Fruit fly (Drosophila melanogaster): ENCODE results near the gene RYa-R.

Gene RYa-R

dm6 chr3R:27084528-27085052 is 87.8 kb downstream of the RYa-R start:
- no peak for TF ChIP-seq CG7101 (tag; optimal IDR thresholded peaks at IDR 0.05)
- no peak for TF ChIP-seq CG12768 (GFP tag; optimal IDR thresholded peaks at IDR 0.05)
- no peak for TF ChIP-seq CG5204 (GFP tag; optimal IDR thresholded peaks at IDR 0.05)
- no peak for TF ChIP-seq CG14711 (tag; optimal IDR thresholded peaks at IDR 0.05)
- no peak for TF ChIP-seq Crg-1 (GFP tag; optimal IDR thresholded peaks at IDR 0.05)
- no peak for TF ChIP-seq CG1620 (GFP tag; optimal IDR thresholded peaks at IDR 0.05)
- TF ChIP-seq Mnt (GFP tag; optimal IDR thresholded peaks at IDR 0.05): no peak
- TF ChIP-seq kay (GFP tag; ENCODE audit: borderline replicate concordance): no peak

dm6 chr3R:27087549-27087948 is 90.8 kb downstream of the RYa-R start, which contains the start of gene Cpr97Ea:
Gene Cpr97Ea (minus strand): TSS chr3R:27087778.
- TF ChIP-seq toe (GFP tag; optimal IDR thresholded peaks at IDR 0.05): no peak
- TF ChIP-seq CG33017 (tag; optimal IDR thresholded peaks at IDR 0.05): no peak
- TF ChIP-seq CG11617 (GFP tag; optimal IDR thresholded peaks at IDR 0.05): no peak
- TF ChIP-seq bab1 (GFP tag; optimal IDR thresholded peaks at IDR 0.05): no peak
- no peak for TF ChIP-seq cic (GFP tag; optimal IDR thresholded peaks at IDR 0.05)
- no peak for TF ChIP-seq kay (GFP tag; ENCODE audit: borderline replicate concordance)
- no peak for TF ChIP-seq CG7045 (GFP tag; optimal IDR thresholded peaks at IDR 0.05)
- no peak for TF ChIP-seq CG1620 (GFP tag; optimal IDR thresholded peaks at IDR 0.05)
- no peak for TF ChIP-seq Hr96 (GFP tag; optimal IDR thresholded peaks at IDR 0.05)
- TF ChIP-seq ovo (GFP tag; optimal IDR thresholded peaks at IDR 0.05): no peak
- no peak for TF ChIP-seq tj (GFP tag; optimal IDR thresholded peaks at IDR 0.05)
- no peak for TF ChIP-seq CG14711 (tag; optimal IDR thresholded peaks at IDR 0.05)
- TF ChIP-seq CG5204 (GFP tag; optimal IDR thresholded peaks at IDR 0.05): no peak
- no peak for TF ChIP-seq CG12768 (GFP tag; optimal IDR thresholded peaks at IDR 0.05)

- TF ChIP-seq CG7045 (GFP tag; optimal IDR thresholded peaks at IDR 0.05) (no peak), CG1620 (GFP tag; optimal IDR thresholded peaks at IDR 0.05) (no peak), Mnt (GFP tag; optimal IDR thresholded peaks at IDR 0.05) (no peak), Clk (GFP tag; optimal IDR thresholded peaks at IDR 0.05) (no peak), CG33017 (tag; optimal IDR thresholded peaks at IDR 0.05) (no peak), bab1 (GFP tag; optimal IDR thresholded peaks at IDR 0.05) (no peak), CG5204 (GFP tag; optimal IDR thresholded peaks at IDR 0.05) (no peak), CG12768 (GFP tag; optimal IDR thresholded peaks at IDR 0.05) (no peak), ovo (GFP tag; optimal IDR thresholded peaks at IDR 0.05) (no peak), tj (GFP tag; optimal IDR thresholded peaks at IDR 0.05) (no peak), cnc (optimal IDR thresholded peaks at IDR 0.05) (no peak), pad (GFP tag; optimal IDR thresholded peaks at IDR 0.05) (no peak), CG7101 (tag; optimal IDR thresholded peaks at IDR 0.05) (no peak)
Measured at dm6 chr3R:27091106-27091505, 94.3 kb downstream of the RYa-R start, which contains the start of gene Cpr97Eb. Gene Cpr97Eb (minus strand): TSS chr3R:27091130.

dm6 chr3R:27092263-27092662 is 95.5 kb downstream of the RYa-R start:
- no peak for TF ChIP-seq CG12768 (GFP tag; optimal IDR thresholded peaks at IDR 0.05)
- no peak for TF ChIP-seq kay (GFP tag; ENCODE audit: borderline replicate concordance)
- TF ChIP-seq pad (GFP tag; optimal IDR thresholded peaks at IDR 0.05): no peak
- no peak for TF ChIP-seq CG5204 (GFP tag; optimal IDR thresholded peaks at IDR 0.05)

dm6 chr3R:27092843-27093242 is 96.1 kb downstream of the RYa-R start, which contains the start of gene CG14258:
Gene CG14258 (plus strand): TSS chr3R:27093143.
- TF ChIP-seq CG5204 (GFP tag; optimal IDR thresholded peaks at IDR 0.05) (no peak), CG7045 (GFP tag; optimal IDR thresholded peaks at IDR 0.05) (no peak), cnc (optimal IDR thresholded peaks at IDR 0.05) (no peak), Clk (GFP tag; optimal IDR thresholded peaks at IDR 0.05) (no peak), CG14711 (tag; optimal IDR thresholded peaks at IDR 0.05) (no peak), cic (GFP tag; optimal IDR thresholded peaks at IDR 0.05) (no peak)

dm6 chr3R:27094233-27094632 is 97.5 kb downstream of the RYa-R start, which contains the start of gene CG14259:
Gene CG14259 (plus strand): TSS chr3R:27094533.
- TF ChIP-seq Clk (GFP tag; optimal IDR thresholded peaks at IDR 0.05) (no peak), Crg-1 (GFP tag; optimal IDR thresholded peaks at IDR 0.05) (no peak), bab1 (GFP tag; optimal IDR thresholded peaks at IDR 0.05) (no peak), CG33017 (tag; optimal IDR thresholded peaks at IDR 0.05) (no peak), toe (GFP tag; optimal IDR thresholded peaks at IDR 0.05) (no peak), CG11617 (GFP tag; optimal IDR thresholded peaks at IDR 0.05) (no peak), Hr96 (GFP tag; optimal IDR thresholded peaks at IDR 0.05) (no peak), CG1620 (GFP tag; optimal IDR thresholded peaks at IDR 0.05) (no peak), CG12768 (GFP tag; optimal IDR thresholded peaks at IDR 0.05) (no peak), cic (GFP tag; optimal IDR thresholded peaks at IDR 0.05) (no peak), CG14711 (tag; optimal IDR thresholded peaks at IDR 0.05) (no peak), CG5204 (GFP tag; optimal IDR thresholded peaks at IDR 0.05) (no peak), CG7101 (tag; optimal IDR thresholded peaks at IDR 0.05) (no peak), kay (GFP tag; ENCODE audit: borderline replicate concordance) (no peak), pad (GFP tag; optimal IDR thresholded peaks at IDR 0.05) (no peak), cnc (optimal IDR thresholded peaks at IDR 0.05) (no peak), CG7045 (GFP tag; optimal IDR thresholded peaks at IDR 0.05) (no peak), tj (GFP tag; optimal IDR thresholded peaks at IDR 0.05) (no peak)

dm6 chr3R:27098638-27099037 is 101.9 kb downstream of the RYa-R start:
- TF ChIP-seq cnc (optimal IDR thresholded peaks at IDR 0.05): no peak
- no peak for TF ChIP-seq CG1620 (GFP tag; optimal IDR thresholded peaks at IDR 0.05)
- no peak for TF ChIP-seq cic (GFP tag; optimal IDR thresholded peaks at IDR 0.05)
- no peak for TF ChIP-seq tj (GFP tag; optimal IDR thresholded peaks at IDR 0.05)
- no peak for TF ChIP-seq CG7101 (tag; optimal IDR thresholded peaks at IDR 0.05)
- no peak for TF ChIP-seq Crg-1 (GFP tag; optimal IDR thresholded peaks at IDR 0.05)
- TF ChIP-seq ovo (GFP tag; optimal IDR thresholded peaks at IDR 0.05): no peak
- TF ChIP-seq Mnt (GFP tag; optimal IDR thresholded peaks at IDR 0.05): no peak
- no peak for TF ChIP-seq toe (GFP tag; optimal IDR thresholded peaks at IDR 0.05)
- no peak for TF ChIP-seq CG7045 (GFP tag; optimal IDR thresholded peaks at IDR 0.05)
- TF ChIP-seq kay (GFP tag; ENCODE audit: borderline replicate concordance): no peak
- no peak for TF ChIP-seq CG11617 (GFP tag; optimal IDR thresholded peaks at IDR 0.05)

Measured in whole organism, adult.